Fruit fly (Drosophila melanogaster) S2 (cell line): ENCODE results near the gene CG13722.

Source experiments
- CG8478 ChIP-seq: fragments of >200 bp; optimal IDR thresholded peaks from 2 replicates; lab custom pipeline; 2018
- CTCF ChIP-seq, 2 experiments: fragments of >200 bp; optimal IDR thresholded peaks; 2 replicates each; lab custom pipeline; 2018

dm6 chr3L:4489490-4489889, 1.3 kb downstream of the CG13722 start:
- no peak for TF ChIP-seq CG8478 (lab: Kevin White, UChicago)
- TF ChIP-seq CTCF (optimal IDR thresholded peaks at IDR 0.05; lab: Kevin White, UChicago), result no peak
